Worm (Caenorhabditis elegans): ENCODE results near the gene srz-37.
A peak's percentile ranks its signal among the peaks of the same experiment; 100 is the strongest.

Gene srz-37

ce11 chrIV:3523419-3523818, 41.8 kb upstream of the srz-37 start:
- TF ChIP-seq ceh-39 (tag; optimal IDR thresholded peaks at IDR 0.05) (no peak), drap-1 (GFP tag; optimal IDR thresholded peaks at IDR 0.05) (no peak), flh-1 (GFP tag; optimal IDR thresholded peaks at IDR 0.05) (no peak), ces-1 (GFP tag; optimal IDR thresholded peaks at IDR 0.05) (no peak), elt-1 (tag; optimal IDR thresholded peaks at IDR 0.05; ENCODE audit: borderline replicate concordance, insufficient read depth) (no peak), bed-3 (GFP tag; optimal IDR thresholded peaks at IDR 0.05) (no peak), sem-2 (GFP tag; optimal IDR thresholded peaks at IDR 0.05) (no peak), elt-3 (tag; optimal IDR thresholded peaks at IDR 0.05) (no peak), lsy-2 (tag; optimal IDR thresholded peaks at IDR 0.05) (no peak), nhr-237 (tag; optimal IDR thresholded peaks at IDR 0.05) (no peak), ceh-83 (GFP tag; optimal IDR thresholded peaks at IDR 0.05) (no peak), ceh-43 (GFP tag; optimal IDR thresholded peaks at IDR 0.05) (no peak), snpc-4 (tag; optimal IDR thresholded peaks at IDR 0.05) (no peak), hlh-1 (tag; optimal IDR thresholded peaks at IDR 0.05) (no peak), lin-13 (tag; optimal IDR thresholded peaks at IDR 0.05) (no peak), unc-62 (GFP tag; optimal IDR thresholded peaks at IDR 0.05) (no peak), lin-32 (GFP tag; optimal IDR thresholded peaks at IDR 0.05) (no peak)

- TF ChIP-seq ham-2 (GFP tag; optimal IDR thresholded peaks at IDR 0.05) (peak; percentile 84), ces-1 (GFP tag; optimal IDR thresholded peaks at IDR 0.05) (peak; percentile 68), sem-2 (GFP tag; optimal IDR thresholded peaks at IDR 0.05) (no peak), sptf-1 (tag; optimal IDR thresholded peaks at IDR 0.05) (peak; percentile 48), ceh-43 (GFP tag; optimal IDR thresholded peaks at IDR 0.05) (peak; percentile 77), mab-5 (tag; optimal IDR thresholded peaks at IDR 0.05) (no peak), ceh-83 (GFP tag; optimal IDR thresholded peaks at IDR 0.05) (no peak), unc-120 (tag; optimal IDR thresholded peaks at IDR 0.05; ENCODE audit: poor library complexity, severe bottlenecking) (no peak), lin-13 (tag; optimal IDR thresholded peaks at IDR 0.05) (no peak), bed-3 (GFP tag; optimal IDR thresholded peaks at IDR 0.05) (no peak), mls-2 (tag; optimal IDR thresholded peaks at IDR 0.05) (peak; percentile 84), elt-3 (tag; optimal IDR thresholded peaks at IDR 0.05) (no peak), blmp-1 (tag; optimal IDR thresholded peaks at IDR 0.05) (no peak), unc-62 (GFP tag; optimal IDR thresholded peaks at IDR 0.05) (peak; percentile 75), zip-8 (tag; optimal IDR thresholded peaks at IDR 0.05) (no peak), M03D4.4 (tag; optimal IDR thresholded peaks at IDR 0.05) (peak; percentile 29), lin-32 (GFP tag; optimal IDR thresholded peaks at IDR 0.05) (peak; percentile 60), nhr-2 (tag; optimal IDR thresholded peaks at IDR 0.05) (peak; percentile 29), drap-1 (GFP tag; optimal IDR thresholded peaks at IDR 0.05) (peak; percentile 43), tbx-8 (GFP tag; optimal IDR thresholded peaks at IDR 0.05) (peak; percentile 36), cnd-1 (tag; optimal IDR thresholded peaks at IDR 0.05) (peak; percentile 67)
Measured at ce11 chrIV:3521710-3522109, 40.0 kb upstream of the srz-37 start.

- TF ChIP-seq sem-2 (GFP tag; optimal IDR thresholded peaks at IDR 0.05) (peak; percentile 7), pha-4 (tag; optimal IDR thresholded peaks at IDR 0.05) (peak; percentile 11), ces-1 (GFP tag; optimal IDR thresholded peaks at IDR 0.05) (peak; percentile 10), bed-3 (GFP tag; optimal IDR thresholded peaks at IDR 0.05) (no peak), zip-8 (tag; optimal IDR thresholded peaks at IDR 0.05) (peak; percentile 18), nhr-237 (tag; optimal IDR thresholded peaks at IDR 0.05) (no peak), unc-39 (tag; optimal IDR thresholded peaks at IDR 0.05) (peak; percentile 11), ztf-11 (tag; optimal IDR thresholded peaks at IDR 0.05) (peak; percentile 47), lin-13 (tag; optimal IDR thresholded peaks at IDR 0.05) (no peak), cnd-1 (tag; optimal IDR thresholded peaks at IDR 0.05) (peak; percentile 19)
Measured at ce11 chrIV:3520957-3521356, 39.3 kb upstream of the srz-37 start.

ce11 chrIV:3520374-3520773, 38.7 kb upstream of the srz-37 start:
- TF ChIP-seq mab-5 (tag; optimal IDR thresholded peaks at IDR 0.05) (no peak), zip-8 (tag; optimal IDR thresholded peaks at IDR 0.05) (no peak), mls-2 (tag; optimal IDR thresholded peaks at IDR 0.05) (no peak), nhr-12 (tag; optimal IDR thresholded peaks at IDR 0.05) (no peak), pha-4 (tag; optimal IDR thresholded peaks at IDR 0.05) (no peak), cnd-1 (tag; optimal IDR thresholded peaks at IDR 0.05) (no peak), bed-3 (GFP tag; optimal IDR thresholded peaks at IDR 0.05) (no peak), unc-39 (tag; optimal IDR thresholded peaks at IDR 0.05) (no peak), tbx-8 (GFP tag; optimal IDR thresholded peaks at IDR 0.05) (no peak), lsy-2 (tag; optimal IDR thresholded peaks at IDR 0.05) (no peak), ztf-11 (tag; optimal IDR thresholded peaks at IDR 0.05) (no peak), ham-2 (GFP tag; optimal IDR thresholded peaks at IDR 0.05) (no peak), unc-62 (GFP tag; optimal IDR thresholded peaks at IDR 0.05) (no peak), hlh-1 (tag; optimal IDR thresholded peaks at IDR 0.05) (no peak), elt-3 (tag; optimal IDR thresholded peaks at IDR 0.05) (no peak), ceh-83 (GFP tag; optimal IDR thresholded peaks at IDR 0.05) (no peak)
